Fruit fly (Drosophila melanogaster) Kc167 (cell line): ENCODE measurements around the gene CG32344.

Experiments
- Sin3A ChIP-seq: fragments of >200 bp; optimal IDR thresholded peaks from 2 replicates; lab custom pipeline; 2018; ENCODE audit warnings: missing external identifiers
- h ChIP-seq: fragments of >200 bp; optimal IDR thresholded peaks from 3 replicates; lab custom pipeline; 2018; ENCODE audit warnings: missing external identifiers
- psq ChIP-seq: fragments of >200 bp; optimal IDR thresholded peaks from 2 replicates; lab custom pipeline; 2017; ENCODE audit warnings: missing external identifiers

DNA sequence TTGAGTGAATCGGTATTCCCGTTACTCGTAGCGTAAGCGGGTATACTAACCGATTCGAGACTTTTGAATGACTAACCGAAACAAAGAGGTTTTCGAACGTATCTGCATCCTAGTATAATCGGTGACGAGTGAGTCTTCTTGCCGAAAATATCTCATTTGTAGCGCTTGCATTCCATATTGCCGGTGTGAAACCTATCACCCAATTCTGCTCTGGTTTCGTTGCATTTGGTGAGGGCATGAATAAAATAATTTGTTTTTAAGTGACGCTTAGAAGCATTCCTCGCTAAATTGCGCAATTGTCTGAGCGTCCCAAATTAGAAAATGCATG lies 4.5 kb downstream of the CG32344 start:
- no peak for TF ChIP-seq h (lab: Kevin White, UChicago)
- no peak for TF ChIP-seq Sin3A (lab: Kevin White, UChicago)
- TF ChIP-seq psq, result no peak
